Worm (Caenorhabditis elegans): ENCODE data around the gene W05H9.2.

Gene W05H9.2

DNA sequence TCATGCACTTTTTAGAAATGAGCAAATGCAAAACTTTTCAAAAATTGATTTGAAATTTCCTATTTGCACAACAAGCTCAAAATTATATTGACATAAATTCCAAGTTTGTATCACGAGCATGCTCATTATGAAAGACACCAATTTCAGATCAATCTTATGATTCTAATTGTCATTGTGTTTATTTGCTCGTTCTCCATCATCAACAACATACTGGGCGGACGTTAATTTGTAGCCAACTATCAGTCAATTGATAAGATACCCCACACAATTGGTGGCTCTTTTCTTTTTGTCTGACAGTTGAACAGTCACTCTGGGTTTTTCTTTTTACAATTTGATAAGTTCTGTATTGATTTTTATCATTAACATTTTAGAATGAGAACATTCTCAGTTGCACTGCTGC is 4.9 kb downstream of the W05H9.2 start, which contains the start of gene lro-1 (continued):
- TF ChIP-seq chd-7 (tag; optimal IDR thresholded peaks at IDR 0.05) (no peak), ceh-27 (GFP tag; optimal IDR thresholded peaks at IDR 0.05) (no peak), mel-28 (tag; optimal IDR thresholded peaks at IDR 0.05; ENCODE audit: borderline replicate concordance) (no peak), F57C9.4 (tag; optimal IDR thresholded peaks at IDR 0.05) (no peak), F10E7.11 (tag; optimal IDR thresholded peaks at IDR 0.05) (no peak), T26A5.8 (tag; optimal IDR thresholded peaks at IDR 0.05) (no peak), sptf-2 (GFP tag; optimal IDR thresholded peaks at IDR 0.05) (no peak), gei-17 (GFP tag; optimal IDR thresholded peaks at IDR 0.05) (peak; percentile 2), ztf-3 (GFP tag; optimal IDR thresholded peaks at IDR 0.05) (no peak), nfya-1 (tag; optimal IDR thresholded peaks at IDR 0.05; ENCODE audit: borderline replicate concordance, insufficient read depth) (no peak), nfya-2 (GFP tag; IDR thresholded peaks at IDR 0.05) (no peak), unc-62 (GFP tag; optimal IDR thresholded peaks at IDR 0.05) (peak; percentile 57), snpc-4 (GFP tag; optimal IDR thresholded peaks at IDR 0.05) (no peak), snpc-4 (tag; optimal IDR thresholded peaks at IDR 0.05) (peak in 1 of 4 experiments; percentile 8), snpc-1.1 (tag; optimal IDR thresholded peaks at IDR 0.05; ENCODE audit: insufficient read depth) (no peak), ZK185.1 (tag; optimal IDR thresholded peaks at IDR 0.05; ENCODE audit: poor library complexity, severe bottlenecking) (peak; percentile 21), K11D2.4 (GFP tag; IDR thresholded peaks at IDR 0.05) (no peak), ets-4 (GFP tag; optimal IDR thresholded peaks at IDR 0.05) (peak; percentile 70), cebp-1 (GFP tag; IDR thresholded peaks at IDR 0.05) (no peak), cebp-1 (tag; optimal IDR thresholded peaks at IDR 0.05) (peak; percentile 75), F33H1.4 (GFP tag; IDR thresholded peaks at IDR 0.05) (no peak), ama-1 (optimal IDR thresholded peaks at IDR 0.05) (no peak), ama-1 (GFP tag; optimal IDR thresholded peaks at IDR 0.05) (no peak), F39B2.1 (GFP tag; IDR thresholded peaks at IDR 0.05) (no peak), Y53G8AR.9 (GFP tag; conservative IDR thresholded peaks at IDR 0.05) (no peak), pbrm-1 (GFP tag; IDR thresholded peaks at IDR 0.05) (no peak), xnd-1 (tag; optimal IDR thresholded peaks at IDR 0.05) (no peak), attf-3 (GFP tag; conservative IDR thresholded peaks at IDR 0.05) (no peak)

- TF ChIP-seq lin-35 (GFP tag; optimal IDR thresholded peaks at IDR 0.05) (no peak), K11D2.4 (GFP tag; IDR thresholded peaks at IDR 0.05) (no peak), Y53G8AR.9 (GFP tag; conservative IDR thresholded peaks at IDR 0.05) (no peak), bed-2 (GFP tag; IDR thresholded peaks at IDR 0.05) (no peak), K12H6.12 (tag; optimal IDR thresholded peaks at IDR 0.05) (no peak), F55B11.4 (tag; optimal IDR thresholded peaks at IDR 0.05; ENCODE audit: borderline replicate concordance, insufficient read depth) (no peak), B0019.2 (GFP tag; conservative IDR thresholded peaks at IDR 0.05) (no peak), rpc-1 (optimal IDR thresholded peaks at IDR 0.05) (no peak), rpc-1 (tag; optimal IDR thresholded peaks at IDR 0.05) (no peak), F37B4.10 (GFP tag; IDR thresholded peaks at IDR 0.05) (no peak), repo-1 (tag; optimal IDR thresholded peaks at IDR 0.05) (peak; percentile 21), nfyb-1 (GFP tag; IDR thresholded peaks at IDR 0.05) (0 out of 2 replicates have a peak, but pooled peaks have one; percentile 12), nfya-2 (GFP tag; IDR thresholded peaks at IDR 0.05) (no peak)
Observed at ce11 chrX:6273772-6274171, 6.9 kb downstream of the W05H9.2 start.

DNA sequence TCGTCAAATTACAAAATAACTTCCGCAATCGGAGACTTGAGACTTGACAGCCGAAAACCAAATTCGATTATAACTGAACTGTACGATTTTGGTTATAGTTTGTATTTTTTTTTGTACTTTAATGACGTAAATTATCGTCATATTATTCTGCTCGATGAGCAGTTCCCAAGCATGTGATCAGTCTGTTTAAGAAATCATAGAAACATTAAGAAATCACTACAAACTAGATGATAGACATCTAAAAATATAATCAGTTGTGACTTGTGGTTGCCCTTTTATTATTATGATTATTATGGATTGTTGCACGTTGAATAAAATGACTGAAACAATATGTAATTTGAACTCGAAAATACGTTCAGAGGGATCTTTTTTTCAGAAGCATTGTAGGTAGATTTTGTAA is 7.4 kb downstream of the W05H9.2 start:
- no peak for TF ChIP-seq ztf-26 (tag; optimal IDR thresholded peaks at IDR 0.05)
- peak; percentile 43 for TF ChIP-seq unc-62 (GFP tag; optimal IDR thresholded peaks at IDR 0.05)
- TF ChIP-seq rpc-1 (optimal IDR thresholded peaks at IDR 0.05): no peak
- no peak for TF ChIP-seq rpc-1 (tag; optimal IDR thresholded peaks at IDR 0.05)
- no peak for TF ChIP-seq tbx-9 (tag; optimal IDR thresholded peaks at IDR 0.05; ENCODE audit: borderline replicate concordance)
- peak; percentile 41 for TF ChIP-seq nhr-80 (tag; optimal IDR thresholded peaks at IDR 0.05)
- no peak for TF ChIP-seq tlf-1 (GFP tag; optimal IDR thresholded peaks at IDR 0.05)
- 0 out of 2 replicates have a peak, but pooled peaks have one; percentile 8 for TF ChIP-seq cebp-1 (GFP tag; IDR thresholded peaks at IDR 0.05)
- TF ChIP-seq cebp-1 (tag; optimal IDR thresholded peaks at IDR 0.05): no peak
- no peak for TF ChIP-seq T07F8.4 (tag; optimal IDR thresholded peaks at IDR 0.05)

Measured in whole organism, young adult.